Worm (Caenorhabditis elegans) whole organism, young adult: Measurements from ENCODE around the gene gst-6.

Experiments used
- B0261.1 ChIP-seq: sonication (generic microtip); optimal IDR thresholded peaks from 2 replicates; lab custom pipeline; 2016; ENCODE audit warnings: mild to moderate bottlenecking, missing genetic modification characterization, moderate library complexity, missing compliant biosample characterization
- B0336.3 ChIP-seq: fragments of 200-800 bp; sonication (Bioruptor generic); IDR thresholded peaks from 2 replicates; pipeline ENCODE4 v1.3.6; 2022; ENCODE audit warnings: missing genetic modification characterization, missing compliant biosample characterization
- C17E4.6 ChIP-seq: fragments of 200-800 bp; sonication (Bioruptor generic); IDR thresholded peaks from 2 replicates; pipeline ENCODE4 v1.3.6; 2022; ENCODE audit warnings: missing genetic modification reagents, missing genetic modification characterization, missing compliant biosample characterization
- D2030.7 ChIP-seq: fragments of 200-800 bp; sonication (Bioruptor generic); IDR thresholded peaks from 2 replicates; pipeline ENCODE4 v1.3.6; 2022; ENCODE audit warnings: missing genetic modification reagents, missing genetic modification characterization, missing compliant biosample characterization
- F49E8.2 ChIP-seq: sonication (generic microtip); optimal IDR thresholded peaks from 3 replicates; lab custom pipeline; 2017; ENCODE audit warnings: missing genetic modification characterization, mild to moderate bottlenecking, missing compliant biosample characterization, antibody characterized with exemption, moderate library complexity; ENCODE audit not compliant: insufficient read depth
- T26A5.8 ChIP-seq: sonication (generic microtip); optimal IDR thresholded peaks from 2 replicates; lab custom pipeline; 2016; ENCODE audit warnings: missing genetic modification characterization, missing compliant biosample characterization
- Y56A3A.18 ChIP-seq: fragments of 200-800 bp; sonication (Bioruptor generic); IDR thresholded peaks from 2 replicates; pipeline ENCODE4 v1.3.6; 2022; ENCODE audit warnings: missing genetic modification reagents, missing genetic modification characterization, missing compliant biosample characterization
- Y79H2A.3 ChIP-seq: fragments of 200-800 bp; sonication (Bioruptor generic); conservative IDR thresholded peaks from 2 replicates; pipeline ENCODE4 v1.3.6; 2022; ENCODE audit warnings: missing genetic modification reagents, missing genetic modification characterization, missing compliant biosample characterization
- Y95B8A.8 ChIP-seq: fragments of 200-800 bp; sonication (Bioruptor generic); IDR thresholded peaks from 2 replicates; pipeline ENCODE4 v1.3.6; 2022; ENCODE audit warnings: missing genetic modification reagents, missing genetic modification characterization, missing compliant biosample characterization
- ama-1 ChIP-seq, 3 experiments: fragments of 150-350 bp in 1 of 3; sonication (generic microtip) in 2 of 3; optimal IDR thresholded peaks; 2 replicates each; lab custom pipeline; 2014 to 2018; ENCODE audit warnings: missing biosample characterization in 2 of 3, missing genetic modification characterization in 2 of 3, missing genetic modification reagents in 2 of 3
- aptf-3 ChIP-seq: fragments of 200-800 bp; sonication (Bioruptor generic); IDR thresholded peaks from 2 replicates; pipeline ENCODE4 v1.3.6; 2022; ENCODE audit warnings: missing genetic modification characterization, missing compliant biosample characterization
- ceh-27 ChIP-seq: fragments of 200-800 bp; sonication (Bioruptor generic); optimal IDR thresholded peaks from 2 replicates; lab custom pipeline; 2018; ENCODE audit warnings: mild to moderate bottlenecking, missing genetic modification characterization, moderate library complexity, missing compliant biosample characterization
- chd-7 ChIP-seq: sonication (generic microtip); optimal IDR thresholded peaks from 2 replicates; lab custom pipeline; 2016; ENCODE audit warnings: mild to moderate bottlenecking, missing genetic modification characterization, moderate library complexity, missing compliant biosample characterization
- ekl-4 ChIP-seq: fragments of 200-800 bp; sonication (Bioruptor generic); IDR thresholded peaks from 2 replicates; pipeline ENCODE4 v1.3.6; 2022; ENCODE audit warnings: missing genetic modification reagents, missing genetic modification characterization, missing compliant biosample characterization
- ets-4 ChIP-seq: fragments of 200-800 bp; sonication (Bioruptor generic); optimal IDR thresholded peaks from 2 replicates; lab custom pipeline; 2018; ENCODE audit warnings: mild to moderate bottlenecking, missing genetic modification characterization, missing compliant biosample characterization
- fkh-3 ChIP-seq: sonication (generic microtip); optimal IDR thresholded peaks from 2 replicates; lab custom pipeline; 2016; ENCODE audit warnings: mild to moderate bottlenecking, missing genetic modification characterization, missing compliant biosample characterization
- hlh-12 ChIP-seq: sonication (generic microtip); optimal IDR thresholded peaks from 2 replicates; lab custom pipeline; 2016; ENCODE audit warnings: missing genetic modification characterization, missing compliant biosample characterization
- hlh-26 ChIP-seq: fragments of 200-800 bp; sonication (Bioruptor generic); conservative IDR thresholded peaks from 2 replicates; pipeline ENCODE4 v1.3.6; 2022; ENCODE audit warnings: missing genetic modification reagents, missing genetic modification characterization, missing compliant biosample characterization
- hrde-1 ChIP-seq: sonication (generic microtip); optimal IDR thresholded peaks from 2 replicates; lab custom pipeline; 2016; ENCODE audit warnings: missing genetic modification characterization, mild to moderate bottlenecking, missing compliant biosample characterization, moderate library complexity, missing genotype, missing genetic modification reagents, borderline replicate concordance
- lin-26 ChIP-seq: fragments of 200-800 bp; sonication (Bioruptor generic); IDR thresholded peaks from 2 replicates; pipeline ENCODE4 v1.3.6; 2022; ENCODE audit warnings: missing genetic modification reagents, missing genetic modification characterization, missing compliant biosample characterization
- madf-6 ChIP-seq: fragments of 200-800 bp; sonication (Bioruptor generic); IDR thresholded peaks from 2 replicates; pipeline ENCODE4 v1.3.6; 2022; ENCODE audit warnings: missing genetic modification reagents, missing genetic modification characterization, missing compliant biosample characterization
- madf-8 ChIP-seq: fragments of 200-800 bp; sonication (Bioruptor generic); conservative IDR thresholded peaks from 2 replicates; pipeline ENCODE4 v1.3.6; 2022; ENCODE audit warnings: missing genetic modification reagents, missing genetic modification characterization, missing compliant biosample characterization
- mxl-1 ChIP-seq: sonication (generic microtip); optimal IDR thresholded peaks from 2 replicates; lab custom pipeline; 2016; ENCODE audit warnings: missing genetic modification characterization, missing compliant biosample characterization
- nhr-179 ChIP-seq: sonication (generic microtip); optimal IDR thresholded peaks from 2 replicates; lab custom pipeline; 2016; ENCODE audit warnings: mild to moderate bottlenecking, missing genetic modification characterization, missing compliant biosample characterization
- pbrm-1 ChIP-seq: fragments of 200-800 bp; sonication (Bioruptor generic); IDR thresholded peaks from 2 replicates; pipeline ENCODE4 v1.3.6; 2022; ENCODE audit warnings: missing genetic modification reagents, missing genetic modification characterization, missing compliant biosample characterization
- pha-4 ChIP-seq: fragments of 150-350 bp; sonication (generic microtip); optimal IDR thresholded peaks from 2 replicates; lab custom pipeline; 2014; ENCODE audit warnings: missing biosample characterization, missing genetic modification reagents, missing genetic modification characterization
- rcor-1 ChIP-seq: fragments of 200-800 bp; sonication (Bioruptor generic); IDR thresholded peaks from 2 replicates; pipeline ENCODE4 v1.3.6; 2022; ENCODE audit warnings: missing genetic modification reagents, missing genetic modification characterization, missing compliant biosample characterization
- repo-1 ChIP-seq: sonication (generic microtip); optimal IDR thresholded peaks from 2 replicates; lab custom pipeline; 2017; ENCODE audit warnings: mild to moderate bottlenecking, missing genetic modification characterization, missing compliant biosample characterization
- sdz-38 ChIP-seq: sonication (generic microtip); optimal IDR thresholded peaks from 2 replicates; lab custom pipeline; 2016; ENCODE audit warnings: missing genotype, missing genetic modification characterization, missing compliant biosample characterization
- snpc-4 ChIP-seq, 5 experiments: fragments of 150-350 bp in 1 of 5; sonication (generic microtip) in 4 of 5; optimal IDR thresholded peaks; 2 replicates each; lab custom pipeline; 2014 to 2018; ENCODE audit warnings: missing genetic modification characterization in 5 of 5, missing biosample characterization in 3 of 5, antibody characterized with exemption in 2 of 5, mild to moderate bottlenecking in 2 of 5, missing compliant biosample characterization in 2 of 5, missing genotype in 2 of 5, moderate library complexity in 2 of 5, missing genetic modification reagents in 1 of 5
- tbx-9 ChIP-seq: sonication (generic microtip); optimal IDR thresholded peaks from 2 replicates; lab custom pipeline; 2016; ENCODE audit warnings: borderline replicate concordance, missing genetic modification characterization, inconsistent platforms, missing compliant biosample characterization
- tlf-1 ChIP-seq: fragments of 200-800 bp; sonication (Bioruptor generic); optimal IDR thresholded peaks from 2 replicates; lab custom pipeline; 2018; ENCODE audit warnings: mild to moderate bottlenecking, missing genetic modification characterization, missing compliant biosample characterization
- unc-130 ChIP-seq: sonication (generic microtip); optimal IDR thresholded peaks from 2 replicates; lab custom pipeline; 2016; ENCODE audit warnings: missing genetic modification reagents, missing genetic modification characterization, missing compliant biosample characterization
- xnd-1 ChIP-seq: sonication (generic microtip); optimal IDR thresholded peaks from 2 replicates; lab custom pipeline; 2016; ENCODE audit warnings: missing genotype, missing genetic modification reagents, missing genetic modification characterization, missing compliant biosample characterization
- zfh-2 ChIP-seq: fragments of 200-800 bp; sonication (Bioruptor generic); conservative IDR thresholded peaks from 2 replicates; pipeline ENCODE4 v1.3.6; 2022; ENCODE audit warnings: missing genetic modification reagents, missing genetic modification characterization, missing compliant biosample characterization
- ztf-22 ChIP-seq: fragments of 200-800 bp; sonication (Bioruptor generic); optimal IDR thresholded peaks from 2 replicates; lab custom pipeline; 2018; ENCODE audit warnings: mild to moderate bottlenecking, missing genetic modification characterization, moderate library complexity, missing compliant biosample characterization

The gst-6 gene

DNA sequence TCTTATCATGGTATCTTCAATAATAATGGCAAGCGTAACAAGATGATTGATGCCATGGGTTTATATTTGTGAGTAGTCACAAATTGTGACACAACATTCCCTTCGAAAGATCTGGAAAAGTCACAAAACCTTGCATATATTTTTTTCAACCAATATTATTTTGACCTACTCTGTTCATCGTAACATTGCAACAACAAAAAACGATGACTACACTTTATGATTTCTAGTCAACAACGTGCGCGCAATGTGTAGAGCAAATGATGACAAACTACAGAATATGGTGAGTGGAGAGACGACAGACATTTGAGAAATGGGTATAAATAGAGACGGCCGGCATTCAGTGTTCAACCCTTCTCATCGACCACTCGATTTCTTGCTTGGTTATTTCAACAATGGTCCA lies 2.0 kb downstream of the gst-6 start, which contains the start of gene gst-7 (continued):
- peak; percentile 38 for TF ChIP-seq ceh-27 (GFP tag; lab: Kevin White, UChicago)
- TF ChIP-seq C17E4.6, result no peak
- TF ChIP-seq madf-6 (GFP tag; lab: Robert Waterston, UW), result peak; percentile 72
- no peak for TF ChIP-seq mxl-1 (tag; lab: Kevin White, UChicago)
- TF ChIP-seq aptf-3 (GFP tag; lab: Robert Waterston, UW), result 0 out of 2 replicates have a peak, but pooled peaks have one; percentile 60

DNA sequence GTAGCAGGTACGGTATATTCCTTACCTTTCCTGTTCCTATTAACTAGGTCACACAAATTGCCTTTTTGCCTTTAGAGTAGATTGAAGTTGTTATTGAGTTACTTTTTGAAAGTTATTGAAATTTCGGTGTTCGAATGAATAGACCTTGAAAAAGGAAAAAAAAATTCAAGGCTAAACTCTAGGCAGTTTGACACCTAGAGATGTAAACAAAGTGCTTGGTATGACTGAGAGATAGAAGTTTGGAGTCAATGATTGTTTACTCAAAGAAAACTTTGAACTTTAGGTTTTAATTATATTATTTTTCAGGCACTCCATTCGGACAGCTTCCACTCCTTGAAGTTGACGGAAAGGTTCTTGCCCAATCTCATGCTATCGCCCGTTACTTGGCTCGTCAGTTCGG lies 2.8 kb downstream of the gst-6 start:
- TF ChIP-seq T26A5.8 (tag; lab: Kevin White, UChicago), result no peak
- TF ChIP-seq hlh-12 (tag; lab: Kevin White, UChicago), result no peak
- no peak for TF ChIP-seq B0261.1 (tag; lab: Kevin White, UChicago)
- no peak for TF ChIP-seq lin-26
- TF ChIP-seq madf-8 (GFP tag; lab: Robert Waterston, UW), result no peak
- TF ChIP-seq repo-1 (tag; lab: Kevin White, UChicago), result no peak

DNA sequence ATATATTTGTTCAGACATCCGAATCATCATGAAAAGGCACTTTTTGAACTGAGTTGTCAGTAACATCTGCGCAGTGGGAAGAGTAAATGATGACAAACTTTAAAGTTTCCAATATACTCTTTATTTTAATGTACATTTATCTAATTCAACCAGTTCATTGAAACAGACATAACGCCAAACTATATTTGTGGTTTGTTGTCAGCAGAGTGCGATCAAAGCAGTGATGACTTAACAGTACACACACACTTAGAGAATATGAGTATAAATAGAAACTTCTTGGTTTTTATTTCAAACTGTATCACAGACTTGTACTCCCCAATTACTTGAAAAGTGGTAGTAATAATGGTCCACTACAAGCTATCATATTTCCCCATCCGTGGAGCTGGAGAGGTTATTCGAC lies 3.7 kb downstream of the gst-6 start, which contains the start of gene gst-8:
Gene gst-8 (plus strand): TSS at position 301 of the 400 bp plus-strand sequence.
- TF ChIP-seq nhr-179, result no peak
- TF ChIP-seq fkh-3 (tag; lab: Kevin White, UChicago), result no peak
- no peak for TF ChIP-seq hrde-1 (tag; lab: Kevin White, UChicago)
- TF ChIP-seq sdz-38 (tag; lab: Kevin White, UChicago), result no peak
- TF ChIP-seq pbrm-1 (GFP tag; lab: Robert Waterston, UW), result no peak
- no peak for TF ChIP-seq hlh-26 (GFP tag; lab: Robert Waterston, UW)
- no peak for TF ChIP-seq zfh-2
- TF ChIP-seq chd-7 (tag; lab: Kevin White, UChicago), result no peak
- no peak for TF ChIP-seq Y95B8A.8

DNA sequence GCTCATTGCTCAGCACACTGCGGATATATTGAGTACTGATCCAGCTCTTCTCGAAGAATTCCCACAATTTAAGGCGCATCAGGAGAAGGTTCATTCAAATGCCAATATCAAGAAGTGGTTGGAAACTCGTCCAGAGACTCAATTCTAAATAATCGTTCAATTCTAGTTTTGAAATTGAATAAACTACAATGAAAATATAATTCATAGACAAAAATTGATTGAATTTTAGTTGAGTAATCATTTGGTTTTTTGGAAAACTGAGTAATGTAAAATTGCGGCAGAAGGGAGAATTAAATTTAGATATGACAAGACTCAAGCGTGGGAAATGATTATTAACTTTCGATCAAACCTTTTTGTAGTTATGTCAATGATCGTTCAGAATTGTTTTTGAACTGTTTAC lies 4.7 kb downstream of the gst-6 start:
- TF ChIP-seq mxl-1 (tag; lab: Kevin White, UChicago) (no peak), tbx-9 (no peak), tlf-1 (GFP tag; lab: Kevin White, UChicago) (no peak), B0336.3 (no peak), snpc-4 (GFP tag; optimal IDR thresholded peaks at IDR 0.05; lab: Kevin White, UChicago) (no peak), snpc-4 (tag; optimal IDR thresholded peaks at IDR 0.05; lab: Kevin White, UChicago) (no peak), ztf-22 (no peak), sdz-38 (tag; lab: Kevin White, UChicago) (no peak), D2030.7 (GFP tag; lab: Robert Waterston, UW) (no peak), Y79H2A.3 (GFP tag; lab: Robert Waterston, UW) (no peak), unc-130 (GFP tag; lab: Kevin White, UChicago) (no peak), ekl-4 (GFP tag; lab: Robert Waterston, UW) (no peak), ets-4 (GFP tag; lab: Kevin White, UChicago) (no peak), ama-1 (optimal IDR thresholded peaks at IDR 0.05; lab: Kevin White, UChicago) (no peak), ama-1 (GFP tag; optimal IDR thresholded peaks at IDR 0.05; lab: Kevin White, UChicago) (no peak), F49E8.2 (no peak), pha-4 (tag; lab: Kevin White, UChicago) (no peak), Y56A3A.18 (GFP tag; lab: Robert Waterston, UW) (no peak), xnd-1 (tag; lab: Kevin White, UChicago) (no peak), rcor-1 (GFP tag; lab: Robert Waterston, UW) (no peak)
